Fruit fly (Drosophila melanogaster) whole organism, embryonic: ENCODE data around the gene CG6695.
A peak's percentile ranks its signal among the peaks of the same experiment; 100 is the strongest.

Source experiments
- Abd-B ChIP-seq: fragments of 200-800 bp; sonication (Bioruptor generic); optimal IDR thresholded peaks from 2 replicates; lab custom pipeline; 2018; ENCODE audit warnings: missing biosample characterization, mild to moderate bottlenecking, missing genetic modification characterization, moderate library complexity
- Bgb ChIP-seq: fragments of 200-800 bp; sonication (Bioruptor generic); IDR thresholded peaks from 2 replicates; pipeline ENCODE4 v1.3.6; 2022; ENCODE audit warnings: missing biosample characterization, missing genetic modification characterization; ENCODE audit not compliant: partially characterized antibody
- CG10431 ChIP-seq: fragments of 200-800 bp; sonication (Bioruptor generic); optimal IDR thresholded peaks from 3 replicates; lab custom pipeline; 2018; ENCODE audit warnings: missing biosample characterization, mild to moderate bottlenecking, missing genetic modification characterization
- CG11085 ChIP-seq: fragments of 200-800 bp; sonication (Bioruptor generic); IDR thresholded peaks from 2 replicates; pipeline ENCODE4 v1.3.6; 2022; ENCODE audit warnings: missing biosample characterization, missing genetic modification characterization
- CG12219 ChIP-seq: fragments of 200-800 bp; sonication (Bioruptor generic); optimal IDR thresholded peaks from 3 replicates; lab custom pipeline; 2018; ENCODE audit warnings: missing biosample characterization, mild to moderate bottlenecking, missing genetic modification characterization
- CG12769 ChIP-seq: fragments of 200-800 bp; sonication (Bioruptor generic); optimal IDR thresholded peaks from 2 replicates; lab custom pipeline; 2019; ENCODE audit warnings: missing biosample characterization, mild to moderate bottlenecking, missing genetic modification characterization, moderate library complexity
- CG13424 ChIP-seq: fragments of 200-800 bp; sonication (Bioruptor generic); optimal IDR thresholded peaks from 2 replicates; lab custom pipeline; 2019; ENCODE audit warnings: missing biosample characterization, mild to moderate bottlenecking, missing genetic modification characterization, moderate library complexity
- CG13624 ChIP-seq: fragments of 200-800 bp; sonication (Bioruptor generic); optimal IDR thresholded peaks from 2 replicates; lab custom pipeline; 2016; ENCODE audit warnings: missing biosample characterization, missing genetic modification characterization
- CG14441 ChIP-seq: fragments of 200-800 bp; sonication (Bioruptor generic); IDR thresholded peaks from 2 replicates; pipeline ENCODE4 v1.3.6; 2022; ENCODE audit warnings: missing biosample characterization, missing genetic modification characterization
- CG15073 ChIP-seq: fragments of 200-800 bp; sonication (Bioruptor generic); optimal IDR thresholded peaks from 2 replicates; lab custom pipeline; 2016; ENCODE audit warnings: missing biosample characterization, missing genetic modification characterization
- CG16863 ChIP-seq: fragments of 200-800 bp; sonication (Bioruptor generic); optimal IDR thresholded peaks from 3 replicates; lab custom pipeline; 2016; ENCODE audit warnings: missing biosample characterization, missing genetic modification characterization
- CG17186 ChIP-seq: fragments of 200-800 bp; sonication (Bioruptor generic); optimal IDR thresholded peaks from 3 replicates; lab custom pipeline; 2017; ENCODE audit warnings: missing biosample characterization, missing genetic modification reagents, missing genetic modification characterization
- CG17802 ChIP-seq: fragments of 200-800 bp; sonication (Bioruptor generic); optimal IDR thresholded peaks from 2 replicates; lab custom pipeline; 2018; ENCODE audit warnings: missing biosample characterization, mild to moderate bottlenecking, missing genetic modification characterization, moderate library complexity
- CG17829 ChIP-seq: fragments of 200-800 bp; optimal IDR thresholded peaks from 2 replicates; lab custom pipeline; 2019; ENCODE audit warnings: missing biosample characterization, mild to moderate bottlenecking, missing genetic modification characterization, moderate library complexity
- CG1792 ChIP-seq: fragments of 200-800 bp; sonication (Bioruptor generic); optimal IDR thresholded peaks from 2 replicates; lab custom pipeline; 2016; ENCODE audit warnings: missing biosample characterization, missing genetic modification characterization
- CG18476 ChIP-seq: fragments of 200-800 bp; sonication (Bioruptor generic); optimal IDR thresholded peaks from 2 replicates; lab custom pipeline; 2016; ENCODE audit warnings: missing biosample characterization, mild to moderate bottlenecking, missing genetic modification characterization
- CG3163 ChIP-seq: fragments of 200-800 bp; sonication (Bioruptor generic); optimal IDR thresholded peaks from 3 replicates; lab custom pipeline; 2016; ENCODE audit warnings: missing biosample characterization, missing genetic modification characterization
- CG4854 ChIP-seq: fragments of 200-800 bp; sonication (Bioruptor generic); optimal IDR thresholded peaks from 2 replicates; lab custom pipeline; 2016; ENCODE audit warnings: missing biosample characterization, missing genetic modification characterization, inconsistent platforms
- CG7372 ChIP-seq: fragments of 200-800 bp; sonication (Bioruptor generic); IDR thresholded peaks from 2 replicates; pipeline ENCODE4 v1.3.6; 2022; ENCODE audit warnings: missing biosample characterization, missing genetic modification characterization
- Dip2 ChIP-seq: fragments of 200-800 bp; sonication (Bioruptor generic); IDR thresholded peaks from 2 replicates; pipeline ENCODE4 v1.3.6; 2022; ENCODE audit warnings: missing biosample characterization, missing genetic modification characterization
- Ets97D ChIP-seq: fragments of 200-800 bp; sonication (Bioruptor generic); optimal IDR thresholded peaks from 3 replicates; lab custom pipeline; 2016; ENCODE audit warnings: missing biosample characterization, missing genetic modification characterization
- Lim3 ChIP-seq: fragments of 200-800 bp; sonication (Bioruptor generic); IDR thresholded peaks from 2 replicates; pipeline ENCODE4 v1.3.6; 2022; ENCODE audit warnings: missing biosample characterization, missing genetic modification characterization
- Lpt ChIP-seq: fragments of >200 bp; optimal IDR thresholded peaks from 2 replicates; lab custom pipeline; 2018; ENCODE audit warnings: missing biosample characterization, missing genetic modification characterization
- MESR4 ChIP-seq: fragments of 200-800 bp; sonication (Bioruptor generic); optimal IDR thresholded peaks from 2 replicates; lab custom pipeline; 2018; ENCODE audit warnings: missing biosample characterization, mild to moderate bottlenecking, missing genetic modification characterization, moderate library complexity
- Med ChIP-seq: fragments of 200-800 bp; sonication (Bioruptor generic); peaks from one replicate; lab custom pipeline; 2016; ENCODE audit warnings: missing biosample characterization, missing genetic modification characterization, mild to moderate bottlenecking, inconsistent platforms, moderate library complexity
- NFAT ChIP-seq: fragments of 200-800 bp; sonication (Bioruptor generic); IDR thresholded peaks from 2 replicates; pipeline ENCODE4 v1.3.6; 2022; ENCODE audit warnings: missing biosample characterization, missing genetic modification characterization
- NK7.1 ChIP-seq: fragments of 200-800 bp; sonication (Bioruptor generic); optimal IDR thresholded peaks from 3 replicates; lab custom pipeline; 2016; ENCODE audit warnings: missing biosample characterization, missing genetic modification characterization
- Nf-YA ChIP-seq: fragments of 200-800 bp; sonication (Bioruptor generic); IDR thresholded peaks from 2 replicates; pipeline ENCODE4 v1.3.6; 2022; ENCODE audit warnings: missing biosample characterization, missing genetic modification characterization
- Optix ChIP-seq: fragments of 200-800 bp; sonication (Bioruptor generic); IDR thresholded peaks from 3 replicates; pipeline ENCODE4 v1.3.6; 2022; ENCODE audit warnings: missing biosample characterization, missing genetic modification characterization
- Pdp1 ChIP-seq, 2 experiments: fragments of 200-800 bp; sonication (Bioruptor generic); optimal IDR thresholded peaks; 3 replicates each; lab custom pipeline; 2016; ENCODE audit warnings: missing biosample characterization in 2 of 2, missing genetic modification characterization in 2 of 2, mild to moderate bottlenecking in 1 of 2, moderate library complexity in 1 of 2
- Taf1 ChIP-seq: fragments of 200-800 bp; sonication (Bioruptor generic); IDR thresholded peaks from 2 replicates; pipeline ENCODE4 v1.3.6; 2022; ENCODE audit warnings: missing biosample characterization, missing genetic modification characterization
- Xbp1 ChIP-seq: fragments of 200-800 bp; sonication (Bioruptor generic); optimal IDR thresholded peaks from 3 replicates; lab custom pipeline; 2016; ENCODE audit warnings: missing biosample characterization, mild to moderate bottlenecking, missing genetic modification characterization
- bsh ChIP-seq, 2 experiments: fragments of 200-800 bp; sonication (Bioruptor generic); optimal IDR thresholded peaks; 2 replicates each; lab custom pipeline; 2017 to 2018; ENCODE audit warnings: mild to moderate bottlenecking in 2 of 2, missing biosample characterization in 2 of 2, missing genetic modification characterization in 2 of 2, moderate library complexity in 1 of 2
- crol ChIP-seq: fragments of 200-800 bp; sonication (Bioruptor generic); IDR thresholded peaks from 2 replicates; pipeline ENCODE4 v1.3.6; 2022; ENCODE audit warnings: missing biosample characterization, missing genetic modification characterization
- disco-r ChIP-seq: fragments of 200-800 bp; sonication (Bioruptor generic); optimal IDR thresholded peaks from 2 replicates; lab custom pipeline; 2016; ENCODE audit warnings: missing biosample characterization, missing genetic modification characterization
- dmrt11E ChIP-seq: fragments of 200-800 bp; sonication (Bioruptor generic); optimal IDR thresholded peaks from 3 replicates; lab custom pipeline; 2018; ENCODE audit warnings: missing biosample characterization, mild to moderate bottlenecking, missing genetic modification characterization, moderate library complexity
- dysf ChIP-seq: fragments of 200-800 bp; sonication (Bioruptor generic); IDR thresholded peaks from 3 replicates; pipeline ENCODE4 v1.3.6; 2022; ENCODE audit warnings: missing biosample characterization, missing genetic modification characterization
- ems ChIP-seq: fragments of 200-800 bp; sonication (Bioruptor generic); optimal IDR thresholded peaks from 3 replicates; lab custom pipeline; 2016; ENCODE audit warnings: missing biosample characterization, missing genetic modification characterization
- eve ChIP-seq, 2 experiments: fragments of >200 bp; optimal IDR thresholded peaks; 2 replicates each; lab custom pipeline; 2017; ENCODE audit warnings: missing biosample characterization in 2 of 2, missing genetic modification characterization in 2 of 2
- gfzf ChIP-seq: fragments of 200-800 bp; sonication (Bioruptor generic); optimal IDR thresholded peaks from 2 replicates; lab custom pipeline; 2016; ENCODE audit warnings: missing biosample characterization, mild to moderate bottlenecking, missing genetic modification characterization, moderate library complexity
- her ChIP-seq: fragments of 200-800 bp; sonication (Bioruptor generic); optimal IDR thresholded peaks from 2 replicates; lab custom pipeline; 2016; ENCODE audit warnings: missing biosample characterization, missing genetic modification characterization
- jumu ChIP-seq: fragments of 200-800 bp; sonication (Bioruptor generic); optimal IDR thresholded peaks from 3 replicates; lab custom pipeline; 2016; ENCODE audit warnings: missing biosample characterization, missing genetic modification characterization
- nerfin-2 ChIP-seq: fragments of 200-800 bp; sonication (Bioruptor generic); IDR thresholded peaks from 2 replicates; pipeline ENCODE4 v1.3.6; 2022; ENCODE audit warnings: missing biosample characterization, missing genetic modification characterization; ENCODE audit not compliant: partially characterized antibody
- odd ChIP-seq: fragments of 200-800 bp; sonication (Bioruptor generic); optimal IDR thresholded peaks from 2 replicates; lab custom pipeline; 2017; ENCODE audit warnings: missing biosample characterization, mild to moderate bottlenecking, missing genetic modification characterization
- prd ChIP-seq, 3 experiments: fragments of >200 bp in 2 of 3; fragments of 200-800 bp in 1 of 3; sonication (Bioruptor generic) in 1 of 3; optimal IDR thresholded peaks in 2 of 3; IDR thresholded peaks in 1 of 3; 2 replicates in 2 of 3; 3 replicates in 1 of 3; pipeline versions ENCODE4 v1.3.6 to Lab custom; 2017 to 2022; ENCODE audit warnings: missing biosample characterization in 1 of 3, missing genetic modification characterization in 1 of 3
- sisA ChIP-seq: fragments of 200-800 bp; sonication (Bioruptor generic); IDR thresholded peaks from 2 replicates; pipeline ENCODE4 v1.3.6; 2022; ENCODE audit warnings: missing biosample characterization, missing genetic modification characterization
- slbo ChIP-seq: fragments of 200-800 bp; sonication (Bioruptor generic); IDR thresholded peaks from 2 replicates; pipeline ENCODE4 v1.3.6; 2022; ENCODE audit warnings: missing biosample characterization, missing genetic modification characterization
- vfl ChIP-seq: fragments of 200-800 bp; sonication (Bioruptor generic); optimal IDR thresholded peaks from 2 replicates; lab custom pipeline; 2016; ENCODE audit warnings: missing biosample characterization, missing genetic modification characterization
- vnd ChIP-seq: fragments of 200-800 bp; sonication (Bioruptor generic); IDR thresholded peaks from 3 replicates; pipeline ENCODE4 v1.3.6; 2022; ENCODE audit warnings: missing biosample characterization, missing genetic modification characterization; ENCODE audit not compliant: partially characterized antibody
- zen ChIP-seq: fragments of 200-800 bp; sonication (Bioruptor generic); optimal IDR thresholded peaks from 3 replicates; lab custom pipeline; 2018; ENCODE audit warnings: missing biosample characterization, mild to moderate bottlenecking, missing genetic modification characterization, moderate library complexity
- zfh2 ChIP-seq: fragments of 200-800 bp; sonication (Bioruptor generic); optimal IDR thresholded peaks from 2 replicates; lab custom pipeline; 2016; ENCODE audit warnings: missing biosample characterization, missing genetic modification characterization

CG6695 gene

DNA sequence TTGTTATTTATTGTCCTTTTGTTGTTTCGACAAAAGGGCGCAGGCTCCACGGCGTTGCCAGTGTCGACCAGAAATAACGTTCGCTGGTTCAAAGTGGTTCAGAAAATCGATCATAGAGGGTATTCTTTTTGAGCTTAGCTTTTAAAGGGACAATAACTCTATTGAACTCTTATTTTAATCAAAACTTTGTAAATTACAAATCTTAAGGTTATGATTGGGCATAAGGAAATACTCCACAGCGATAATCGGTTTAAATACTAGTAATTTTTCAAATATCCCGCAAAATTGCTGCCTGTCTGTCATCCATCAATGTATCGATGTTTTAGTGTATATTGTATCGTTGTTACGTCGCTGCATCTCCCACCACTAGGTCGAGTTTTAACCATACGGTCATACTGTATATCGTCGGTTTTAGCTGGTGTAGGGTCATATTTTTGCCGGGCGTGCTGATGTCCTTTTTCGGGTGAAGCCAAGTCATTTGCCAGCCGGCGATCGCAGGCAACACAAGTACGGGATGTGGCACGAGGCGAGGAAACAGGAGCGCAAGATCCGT is at the start of gene CG6695, which contains the start of gene CG31125 (continued):
- TF ChIP-seq bsh (GFP tag; optimal IDR thresholded peaks at IDR 0.05; lab: Kevin White, UChicago) (peak in 1 of 2 experiments; percentile 23), Abd-B (peak; percentile 63), CG18476 (no peak), Bgb (GFP tag; lab: Robert Waterston, UW) (peak; percentile 85), Optix (GFP tag; lab: Robert Waterston, UW) (no peak), gfzf (GFP tag; lab: Kevin White, UChicago) (peak; percentile 76), zen (peak; percentile 56), sisA (GFP tag; lab: Robert Waterston, UW) (peak; percentile 22; the same call in 1 of the 2 replicates), vfl (GFP tag; lab: Kevin White, UChicago) (peak; percentile 35), eve (GFP tag; optimal IDR thresholded peaks at IDR 0.05; lab: Kevin White, UChicago) (no peak), ems (GFP tag; lab: Kevin White, UChicago) (peak; percentile 60), dmrt11E (tag; lab: Kevin White, UChicago) (peak; percentile 56), disco-r (no peak), CG12219 (GFP tag; lab: Kevin White, UChicago) (no peak), Dip2 (GFP tag; lab: Robert Waterston, UW) (no peak), NK7.1 (GFP tag; lab: Kevin White, UChicago) (peak; percentile 51), MESR4 (GFP tag; lab: Kevin White, UChicago) (peak; percentile 46), prd (optimal IDR thresholded peaks at IDR 0.05; lab: Kevin White, UChicago) (no peak), prd (GFP tag; IDR thresholded peaks at IDR 0.05; lab: Robert Waterston, UW) (peak; percentile 53; the same call in 1 of the 3 replicates), dysf (GFP tag; lab: Robert Waterston, UW) (peak; percentile 58; the same call in 2 of the 3 replicates), CG10431 (GFP tag; lab: Kevin White, UChicago) (no peak), nerfin-2 (peak; percentile 58; the same call in 1 of the 2 replicates), CG1792 (no peak), CG12769 (tag; lab: Kevin White, UChicago) (no peak), CG7372 (GFP tag; lab: Robert Waterston, UW) (no peak), Pdp1 (GFP tag; optimal IDR thresholded peaks at IDR 0.05; lab: Kevin White, UChicago) (peak; percentile 63 to 96), slbo (GFP tag; lab: Robert Waterston, UW) (peak; percentile 67), Ets97D (GFP tag; lab: Kevin White, UChicago) (peak; percentile 82), CG17829 (tag; lab: Kevin White, UChicago) (peak; percentile 60), CG11085 (GFP tag; lab: Robert Waterston, UW) (no peak), Lim3 (GFP tag; lab: Robert Waterston, UW) (no peak), CG4854 (GFP tag; lab: Kevin White, UChicago) (peak; percentile 28), CG3163 (GFP tag; lab: Kevin White, UChicago) (peak; percentile 59), odd (GFP tag; lab: Kevin White, UChicago) (no peak), CG17186 (GFP tag; lab: Kevin White, UChicago) (peak; percentile 47), CG13424 (tag; lab: Kevin White, UChicago) (peak; percentile 52), CG13624 (GFP tag; lab: Kevin White, UChicago) (peak; percentile 68)
- TF ChIP-seq, all 482 proteins: peak for 223

DNA sequence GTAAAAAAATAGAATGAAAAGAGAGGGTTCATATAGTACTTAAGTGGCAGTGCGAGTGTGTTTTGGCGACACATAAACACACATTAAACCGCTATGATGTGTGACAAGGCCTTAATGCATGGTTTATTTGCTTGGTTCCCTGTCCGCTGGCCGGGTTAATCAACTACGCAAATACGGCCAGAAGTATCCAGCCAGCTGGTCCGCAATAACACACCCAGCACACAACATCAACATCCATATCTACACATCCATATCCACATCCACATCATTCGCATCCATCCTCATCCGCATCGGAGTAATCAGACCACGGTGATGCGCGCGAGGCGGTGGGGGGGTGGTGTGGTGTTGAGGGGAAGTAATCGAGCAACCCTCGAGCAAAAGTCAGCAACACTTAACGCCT is 48.1 kb upstream of the CG6695 start:
- TF ChIP-seq crol (peak; percentile 48), vnd (GFP tag; lab: Robert Waterston, UW) (no peak), CG14441 (GFP tag; lab: Robert Waterston, UW) (0 out of 2 replicates have a peak, but pooled peaks have one; percentile 14), Taf1 (GFP tag; lab: Robert Waterston, UW) (no peak), NFAT (GFP tag; lab: Robert Waterston, UW) (no peak), Lpt (GFP tag; lab: Kevin White, UChicago) (no peak), CG7372 (GFP tag; lab: Robert Waterston, UW) (no peak), Nf-YA (GFP tag; lab: Robert Waterston, UW) (no peak), jumu (no peak), her (GFP tag; lab: Kevin White, UChicago) (no peak), CG17802 (tag; lab: Kevin White, UChicago) (peak; percentile 43), CG15073 (peak; percentile 12), Med (GFP tag; lab: Kevin White, UChicago) (peak; percentile 68), Xbp1 (GFP tag; lab: Kevin White, UChicago) (no peak), CG16863 (GFP tag; lab: Kevin White, UChicago) (no peak), zfh2 (GFP tag; lab: Kevin White, UChicago) (no peak)
